Worm (Caenorhabditis elegans): ENCODE data around the gene Y62H9A.4.

DNA sequence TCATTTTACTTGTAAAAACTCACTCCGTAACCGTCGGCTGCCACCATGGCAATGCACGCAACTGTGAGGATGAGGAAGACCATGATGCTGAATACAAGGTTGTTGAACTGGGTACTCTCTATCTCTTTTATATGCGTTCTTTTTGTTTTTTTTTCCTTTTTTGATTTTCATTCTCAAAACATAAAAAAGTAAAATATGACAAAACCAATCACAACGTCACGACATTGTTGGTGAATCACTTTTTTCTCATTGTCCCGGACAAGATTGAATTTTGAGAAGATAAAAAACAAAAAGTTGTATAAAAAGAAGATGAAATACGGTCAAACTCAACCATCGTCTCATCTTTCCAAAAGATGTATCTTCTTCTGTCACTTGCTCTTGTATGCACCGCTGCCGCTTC, 2.9 kb downstream of the Y62H9A.4 start, which contains the start of the genes Y62H9A.5 and ule-5:
- TF ChIP-seq elt-3 (tag; optimal IDR thresholded peaks at IDR 0.05) (no peak), unc-39 (tag; optimal IDR thresholded peaks at IDR 0.05) (no peak), mep-1 (tag; optimal IDR thresholded peaks at IDR 0.05) (no peak), unc-62 (GFP tag; optimal IDR thresholded peaks at IDR 0.05) (no peak), snpc-4 (tag; optimal IDR thresholded peaks at IDR 0.05) (no peak), ztf-11 (tag; optimal IDR thresholded peaks at IDR 0.05) (no peak), M03D4.4 (tag; optimal IDR thresholded peaks at IDR 0.05) (no peak), ceh-83 (GFP tag; optimal IDR thresholded peaks at IDR 0.05) (no peak), nhr-76 (tag; optimal IDR thresholded peaks at IDR 0.05) (no peak), pha-4 (tag; optimal IDR thresholded peaks at IDR 0.05) (no peak), lsy-2 (tag; optimal IDR thresholded peaks at IDR 0.05) (no peak), sem-2 (GFP tag; optimal IDR thresholded peaks at IDR 0.05) (no peak)

Data from whole organism, mixed stage, embryonic.